Worm (Caenorhabditis elegans): Measurements from ENCODE around the gene Y62E10A.23.
A peak's percentile ranks its signal among the peaks of the same experiment; 100 is the strongest.

The Y62E10A.23 gene

ce11 chrIV:13353143-13353773, 32.9 kb upstream of the Y62E10A.23 start, which contains the start of the genes rec-8 and mex-5 (continued):
- TF ChIP-seq snpc-4 (GFP tag; optimal IDR thresholded peaks at IDR 0.05) (peak; percentile 28), snpc-4 (tag; optimal IDR thresholded peaks at IDR 0.05) (peak in 2 of 4 experiments; percentile 43 to 78), B0336.3 (GFP tag; IDR thresholded peaks at IDR 0.05) (peak; percentile 42; the same call in 1 of the 2 replicates), cebp-1 (GFP tag; IDR thresholded peaks at IDR 0.05) (no peak), cebp-1 (tag; optimal IDR thresholded peaks at IDR 0.05) (no peak), dox-1 (GFP tag; IDR thresholded peaks at IDR 0.05) (peak; percentile 57; the same call in 1 of the 2 replicates), let-607 (tag; optimal IDR thresholded peaks at IDR 0.05) (no peak), aptf-2 (GFP tag; conservative IDR thresholded peaks at IDR 0.05) (no peak), Y67H2A.10 (GFP tag; conservative IDR thresholded peaks at IDR 0.05) (no peak), K12H6.12 (tag; optimal IDR thresholded peaks at IDR 0.05) (no peak), ztf-25 (GFP tag; IDR thresholded peaks at IDR 0.05) (0 out of 2 replicates have a peak, but pooled peaks have one; percentile 52), lsl-1 (GFP tag; optimal IDR thresholded peaks at IDR 0.05) (peak; percentile 97), lag-1 (GFP tag; IDR thresholded peaks at IDR 0.05) (no peak), bed-1 (GFP tag; IDR thresholded peaks at IDR 0.05) (no peak), madf-3 (GFP tag; IDR thresholded peaks at IDR 0.05) (0 out of 2 replicates have a peak, but pooled peaks have one; percentile 29), hlh-26 (GFP tag; conservative IDR thresholded peaks at IDR 0.05) (no peak), hmg-20 (GFP tag; IDR thresholded peaks at IDR 0.05) (no peak), ztf-6 (GFP tag; IDR thresholded peaks at IDR 0.05) (no peak), xnd-1 (tag; optimal IDR thresholded peaks at IDR 0.05) (peak; percentile 93), him-1 (tag; optimal IDR thresholded peaks at IDR 0.05) (peak; percentile 2)

- TF ChIP-seq mel-28 (tag; optimal IDR thresholded peaks at IDR 0.05; ENCODE audit: borderline replicate concordance) (no peak), Y95B8A.8 (GFP tag; IDR thresholded peaks at IDR 0.05) (no peak), B0035.1 (tag; optimal IDR thresholded peaks at IDR 0.05) (no peak), aptf-3 (GFP tag; IDR thresholded peaks at IDR 0.05) (no peak), ceh-58 (GFP tag; IDR thresholded peaks at IDR 0.05) (no peak), attf-6 (GFP tag; IDR thresholded peaks at IDR 0.05) (no peak), egl-44 (GFP tag; IDR thresholded peaks at IDR 0.05) (no peak), B0261.1 (tag; optimal IDR thresholded peaks at IDR 0.05) (no peak), cebp-2 (GFP tag; IDR thresholded peaks at IDR 0.05) (no peak), mcd-1 (GFP tag; IDR thresholded peaks at IDR 0.05) (no peak), F23B12.7 (tag; optimal IDR thresholded peaks at IDR 0.05; ENCODE audit: insufficient read depth) (no peak), lir-1 (GFP tag; conservative IDR thresholded peaks at IDR 0.05) (no peak), ztf-25 (GFP tag; IDR thresholded peaks at IDR 0.05) (no peak), die-1 (tag; optimal IDR thresholded peaks at IDR 0.05) (no peak), fkh-3 (tag; optimal IDR thresholded peaks at IDR 0.05) (no peak), hmg-1.2 (GFP tag; IDR thresholded peaks at IDR 0.05) (no peak), mes-4 (tag; optimal IDR thresholded peaks at IDR 0.05) (no peak), bed-2 (GFP tag; IDR thresholded peaks at IDR 0.05) (no peak), atf-7 (tag; optimal IDR thresholded peaks at IDR 0.05) (no peak)
Measured at ce11 chrIV:13354044-13354443, 32.1 kb upstream of the Y62E10A.23 start.

All from whole organism, young adult.